Fruit fly (Drosophila melanogaster): ENCODE measurements around the gene betaggt-I.

The betaggt-I gene

dm6 chr2L:4907986-4908385 is 37.4 kb upstream of the betaggt-I start (continued):
- TF ChIP-seq CG11902 (GFP tag; optimal IDR thresholded peaks at IDR 0.05) (no peak), CG6854 (GFP tag; optimal IDR thresholded peaks at IDR 0.05) (no peak), Ets21C (GFP tag; optimal IDR thresholded peaks at IDR 0.05) (no peak), CG7368 (GFP tag; optimal IDR thresholded peaks at IDR 0.05) (peak; percentile 38), CG6163 (GFP tag; IDR thresholded peaks at IDR 0.05) (peak; percentile 75; the same call in 2 of the 3 replicates), CG6276 (GFP tag; optimal IDR thresholded peaks at IDR 0.05) (peak; percentile 86), Sox102F (GFP tag; optimal IDR thresholded peaks at IDR 0.05) (no peak), acj6 (GFP tag; optimal IDR thresholded peaks at IDR 0.05) (no peak), vri (GFP tag; optimal IDR thresholded peaks at IDR 0.05) (no peak), CG10669 (GFP tag; optimal IDR thresholded peaks at IDR 0.05) (peak; percentile 8), CG8319 (GFP tag; optimal IDR thresholded peaks at IDR 0.05) (no peak), cyc (GFP tag; optimal IDR thresholded peaks at IDR 0.05) (peak; percentile 10), CG16779 (tag; optimal IDR thresholded peaks at IDR 0.05) (peak; percentile 17), CG4318 (GFP tag; optimal IDR thresholded peaks at IDR 0.05) (peak; percentile 24), CG9139 (GFP tag; optimal IDR thresholded peaks at IDR 0.05) (no peak), CG11294 (GFP tag; IDR thresholded peaks at IDR 0.05) (peak; percentile 66), fkh (GFP tag; optimal IDR thresholded peaks at IDR 0.05) (peak; percentile 36), CG8119 (GFP tag; IDR thresholded peaks at IDR 0.05) (peak; percentile 87), Sox14 (GFP tag; optimal IDR thresholded peaks at IDR 0.05) (no peak), Hr38 (GFP tag; optimal IDR thresholded peaks at IDR 0.05) (no peak), esn (GFP tag; optimal IDR thresholded peaks at IDR 0.05) (no peak), achi (GFP tag; optimal IDR thresholded peaks at IDR 0.05) (peak; percentile 51), CG32006 (GFP tag; optimal IDR thresholded peaks at IDR 0.05) (peak; percentile 65)

- TF ChIP-seq svp (GFP tag) (peak; percentile 65), lz (GFP tag; optimal IDR thresholded peaks at IDR 0.05) (no peak), spab (GFP tag; optimal IDR thresholded peaks at IDR 0.05) (peak; percentile 50), pdm3 (GFP tag; optimal IDR thresholded peaks at IDR 0.05) (no peak), eg (GFP tag; IDR thresholded peaks at IDR 0.05) (no peak), Sox15 (GFP tag; optimal IDR thresholded peaks at IDR 0.05) (peak; percentile 33), CG10669 (GFP tag; optimal IDR thresholded peaks at IDR 0.05) (peak; percentile 30), CG15336 (GFP tag; IDR thresholded peaks at IDR 0.05) (0 out of 2 replicates have a peak, but pooled peaks have one; percentile 33), CG10631 (GFP tag; optimal IDR thresholded peaks at IDR 0.05) (peak; percentile 40), esn (GFP tag; optimal IDR thresholded peaks at IDR 0.05) (peak; percentile 48), CG6792 (GFP tag; optimal IDR thresholded peaks at IDR 0.05) (peak; percentile 52), CG11902 (GFP tag; optimal IDR thresholded peaks at IDR 0.05) (peak; percentile 30), fd85E (GFP tag; optimal IDR thresholded peaks at IDR 0.05) (no peak), CG6276 (GFP tag; optimal IDR thresholded peaks at IDR 0.05) (peak; percentile 5), topi (GFP tag; optimal IDR thresholded peaks at IDR 0.05) (peak; percentile 26), cyc (GFP tag; optimal IDR thresholded peaks at IDR 0.05) (no peak), Hr39 (GFP tag; optimal IDR thresholded peaks at IDR 0.05) (no peak), CG6854 (GFP tag; optimal IDR thresholded peaks at IDR 0.05) (no peak), Sox14 (GFP tag; optimal IDR thresholded peaks at IDR 0.05) (no peak), CG6163 (GFP tag; IDR thresholded peaks at IDR 0.05) (peak; percentile 57; the same call in 1 of the 3 replicates), OdsH (GFP tag; optimal IDR thresholded peaks at IDR 0.05) (peak; percentile 62), CG32006 (GFP tag; optimal IDR thresholded peaks at IDR 0.05) (peak; percentile 67), CG11294 (GFP tag; IDR thresholded peaks at IDR 0.05) (no peak), salr (GFP tag; optimal IDR thresholded peaks at IDR 0.05) (no peak), net (GFP tag; optimal IDR thresholded peaks at IDR 0.05) (no peak), acj6 (GFP tag; optimal IDR thresholded peaks at IDR 0.05) (peak; percentile 57), Blimp-1 (GFP tag; optimal IDR thresholded peaks at IDR 0.05) (no peak), Hr4 (GFP tag; optimal IDR thresholded peaks at IDR 0.05) (peak; percentile 4), CG7368 (GFP tag; optimal IDR thresholded peaks at IDR 0.05) (peak; percentile 34), CG9139 (GFP tag; optimal IDR thresholded peaks at IDR 0.05) (peak; percentile 11), CG3032 (tag; optimal IDR thresholded peaks at IDR 0.05) (peak; percentile 58), Met (GFP tag; optimal IDR thresholded peaks at IDR 0.05) (peak; percentile 23), CG1621 (tag; optimal IDR thresholded peaks at IDR 0.05) (no peak), Eip93F (GFP tag; optimal IDR thresholded peaks at IDR 0.05) (no peak), CG6808 (GFP tag; optimal IDR thresholded peaks at IDR 0.05) (peak; percentile 48), vri (GFP tag; optimal IDR thresholded peaks at IDR 0.05) (no peak), achi (GFP tag; optimal IDR thresholded peaks at IDR 0.05) (peak; percentile 66), Ets21C (GFP tag; optimal IDR thresholded peaks at IDR 0.05) (no peak), fd59A (GFP tag; optimal IDR thresholded peaks at IDR 0.05) (peak; percentile 19), CG4318 (GFP tag; optimal IDR thresholded peaks at IDR 0.05) (peak; percentile 45), Sox102F (GFP tag; optimal IDR thresholded peaks at IDR 0.05) (no peak), CG34406 (GFP tag; optimal IDR thresholded peaks at IDR 0.05) (peak; percentile 73), CG8319 (GFP tag; optimal IDR thresholded peaks at IDR 0.05) (no peak), CG8119 (GFP tag; IDR thresholded peaks at IDR 0.05) (peak; percentile 61)
Measured at dm6 chr2L:4915715-4916153, 29.6 kb upstream of the betaggt-I start.
